Worm (Caenorhabditis elegans): ENCODE results near the gene dpy-27.

Gene dpy-27

DNA sequence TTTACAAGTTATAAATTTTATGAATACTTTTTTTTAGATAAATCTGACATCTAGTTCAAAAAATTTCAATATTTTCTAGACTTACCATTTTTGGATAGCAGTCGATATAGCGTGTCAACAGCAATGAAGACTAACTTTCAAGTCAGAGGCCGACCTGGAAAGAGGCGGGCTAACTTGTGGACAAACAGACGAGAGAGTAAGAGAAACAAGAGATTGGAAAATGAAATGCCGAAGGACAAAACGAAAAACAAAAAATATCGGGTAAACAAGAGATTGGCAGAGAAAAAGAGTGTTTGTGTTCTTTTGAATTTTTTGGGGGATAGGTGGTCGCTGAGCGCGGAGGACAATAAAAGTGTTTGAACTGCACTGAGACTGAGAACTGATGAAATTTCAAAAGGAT, 46.3 kb downstream of the dpy-27 start, which contains the start of gene lec-4:
TSS of gene lec-4 (minus strand) at position 154 of the 400 bp plus-strand sequence.
- 0 out of 2 replicates have a peak, but pooled peaks have one; percentile 13 for TF ChIP-seq pbrm-1 (GFP tag; IDR thresholded peaks at IDR 0.05)
- TF ChIP-seq cebp-1 (GFP tag; IDR thresholded peaks at IDR 0.05), result no peak
- TF ChIP-seq cebp-1 (tag; optimal IDR thresholded peaks at IDR 0.05), result peak; percentile 36
- no peak for TF ChIP-seq pha-4 (tag; optimal IDR thresholded peaks at IDR 0.05)
- TF ChIP-seq lin-40 (tag; optimal IDR thresholded peaks at IDR 0.05), result peak; percentile 15
- no peak for TF ChIP-seq rcor-1 (GFP tag; IDR thresholded peaks at IDR 0.05)
- TF ChIP-seq hmg-1.2 (GFP tag; IDR thresholded peaks at IDR 0.05), result peak; percentile 29; the same call in 1 of the 2 replicates

ce11 chrIII:3770370-3770769, 49.1 kb downstream of the dpy-27 start:
- TF ChIP-seq attf-3 (GFP tag; conservative IDR thresholded peaks at IDR 0.05), result peak; percentile 76; the same call in 1 of the 2 replicates
- 0 out of 2 replicates have a peak, but pooled peaks have one; percentile 32 for TF ChIP-seq ztf-28 (GFP tag; IDR thresholded peaks at IDR 0.05)
- TF ChIP-seq ceh-58 (GFP tag; IDR thresholded peaks at IDR 0.05), result 0 out of 2 replicates have a peak, but pooled peaks have one; percentile 81
- peak; percentile 100; the same call in 1 of the 2 replicates for TF ChIP-seq Y53F4B.3 (GFP tag; IDR thresholded peaks at IDR 0.05)
- TF ChIP-seq D2030.7 (GFP tag; IDR thresholded peaks at IDR 0.05), result peak; percentile 16; the same call in 1 of the 2 replicates
- TF ChIP-seq ceh-91 (GFP tag; IDR thresholded peaks at IDR 0.05), result peak; percentile 70; the same call in 1 of the 2 replicates
- 0 out of 2 replicates have a peak, but pooled peaks have one; percentile 20 for TF ChIP-seq ceh-40 (GFP tag; IDR thresholded peaks at IDR 0.05)
- peak; percentile 96 for TF ChIP-seq egrh-3 (GFP tag; IDR thresholded peaks at IDR 0.05)

ce11 chrIII:3768200-3768599, 51.3 kb downstream of the dpy-27 start, which contains the start of gene gmeb-3:
TSS of gene gmeb-3 (plus strand) at chrIII:3768500.
- no peak for TF ChIP-seq snpc-3.4 (tag; optimal IDR thresholded peaks at IDR 0.05)
- no peak for TF ChIP-seq snpc-4 (GFP tag; optimal IDR thresholded peaks at IDR 0.05)
- no peak for TF ChIP-seq snpc-4 (tag; optimal IDR thresholded peaks at IDR 0.05)
- TF ChIP-seq attf-5 (GFP tag; optimal IDR thresholded peaks at IDR 0.05), result no peak
- TF ChIP-seq F39B2.1 (GFP tag; IDR thresholded peaks at IDR 0.05), result no peak
- TF ChIP-seq aptf-2 (GFP tag; conservative IDR thresholded peaks at IDR 0.05), result no peak
- no peak for TF ChIP-seq madf-6 (GFP tag; IDR thresholded peaks at IDR 0.05)
- TF ChIP-seq Y95B8A.8 (GFP tag; IDR thresholded peaks at IDR 0.05), result no peak
- no peak for TF ChIP-seq snpc-1.1 (tag; optimal IDR thresholded peaks at IDR 0.05; ENCODE audit: insufficient read depth)
- no peak for TF ChIP-seq F57C9.4 (tag; optimal IDR thresholded peaks at IDR 0.05)
- no peak for TF ChIP-seq F55B11.4 (tag; optimal IDR thresholded peaks at IDR 0.05; ENCODE audit: borderline replicate concordance, insufficient read depth)
- no peak for TF ChIP-seq unc-130 (GFP tag; optimal IDR thresholded peaks at IDR 0.05)
- no peak for TF ChIP-seq sea-2 (GFP tag; IDR thresholded peaks at IDR 0.05)
- TF ChIP-seq ZK185.1 (tag; optimal IDR thresholded peaks at IDR 0.05; ENCODE audit: poor library complexity, severe bottlenecking), result no peak
- TF ChIP-seq ceh-79 (tag; optimal IDR thresholded peaks at IDR 0.05), result no peak
- TF ChIP-seq mel-28 (tag; optimal IDR thresholded peaks at IDR 0.05; ENCODE audit: borderline replicate concordance), result no peak

- TF ChIP-seq rpc-1 (optimal IDR thresholded peaks at IDR 0.05) (no peak), rpc-1 (tag; optimal IDR thresholded peaks at IDR 0.05) (no peak), dpl-1 (GFP tag; optimal IDR thresholded peaks at IDR 0.05) (no peak), B0035.1 (tag; optimal IDR thresholded peaks at IDR 0.05) (no peak), dpff-1 (tag; optimal IDR thresholded peaks at IDR 0.05) (no peak), Y67H2A.10 (GFP tag; conservative IDR thresholded peaks at IDR 0.05) (no peak), sptf-2 (GFP tag; optimal IDR thresholded peaks at IDR 0.05) (no peak), F33H1.4 (GFP tag; IDR thresholded peaks at IDR 0.05) (no peak)
These were observed 54.0 kb downstream of the dpy-27 start, which contains the start of gene C44F1.1 for ce11 chrIII:3765460-3765859. TSS of gene C44F1.1 (minus strand) at chrIII:3765560.
